Fruit fly (Drosophila melanogaster) whole organism, wandering third instar larva: ENCODE results near the gene CG1572.

ENCODE experiments used
- CG32264 ChIP-seq: fragments of 200-800 bp; sonication (Bioruptor generic); optimal IDR thresholded peaks from 2 replicates; lab custom pipeline; 2016; ENCODE audit warnings: missing biosample characterization, missing genetic modification characterization
- CG9705 ChIP-seq: fragments of 200-800 bp; sonication (Bioruptor generic); optimal IDR thresholded peaks from 2 replicates; lab custom pipeline; 2018; ENCODE audit warnings: missing biosample characterization, mild to moderate bottlenecking, missing genetic modification characterization
- Dfd ChIP-seq: fragments of >200 bp; optimal IDR thresholded peaks from 2 replicates; lab custom pipeline; 2017; ENCODE audit warnings: missing biosample characterization, missing genetic modification characterization
- Dif ChIP-seq: fragments of 200-275, 200-300 bp; sonication (Bioruptor generic); optimal IDR thresholded peaks from 2 replicates; lab custom pipeline; 2018; ENCODE audit warnings: missing biosample characterization, missing genetic modification characterization; ENCODE audit not compliant: partially characterized antibody
- GATAd ChIP-seq: sonication (Bioruptor generic); optimal IDR thresholded peaks from 2 replicates; lab custom pipeline; 2016; ENCODE audit warnings: missing biosample characterization, missing genetic modification characterization
- HLH106 ChIP-seq: fragments of 200-800 bp; optimal IDR thresholded peaks from 3 replicates; lab custom pipeline; 2019; ENCODE audit warnings: missing biosample characterization, mild to moderate bottlenecking, missing genetic modification characterization, moderate library complexity
- Hnf4 ChIP-seq: fragments of 200-800 bp; sonication (Bioruptor generic); optimal IDR thresholded peaks from 2 replicates; lab custom pipeline; 2016; ENCODE audit warnings: missing biosample characterization, mild to moderate bottlenecking, missing genetic modification characterization
- Hr78 ChIP-seq: fragments of >200 bp; optimal IDR thresholded peaks from 2 replicates; lab custom pipeline; 2017; ENCODE audit warnings: missing biosample characterization, missing genetic modification characterization
- Jra ChIP-seq: sonication (Bioruptor generic); optimal IDR thresholded peaks from 2 replicates; lab custom pipeline; 2016; ENCODE audit warnings: missing biosample characterization, missing genetic modification characterization
- Myc ChIP-seq: fragments of >200 bp; optimal IDR thresholded peaks from 2 replicates; lab custom pipeline; 2017
- N ChIP-seq: fragments of >200 bp; optimal IDR thresholded peaks from 2 replicates; lab custom pipeline; 2018; ENCODE audit warnings: missing biosample characterization, missing external identifiers, missing genetic modification characterization
- OdsH ChIP-seq: fragments of 200-800 bp; sonication (Bioruptor generic); optimal IDR thresholded peaks from 2 replicates; lab custom pipeline; 2016; ENCODE audit warnings: missing biosample characterization, mild to moderate bottlenecking, missing genetic modification characterization
- Rel ChIP-seq, 2 experiments: fragments of 200-800 bp; sonication (Bioruptor generic) in 1 of 2; optimal IDR thresholded peaks; 2 replicates in 1 of 2; 3 replicates in 1 of 2; lab custom pipeline; 2016 to 2019; ENCODE audit warnings: mild to moderate bottlenecking in 2 of 2, missing biosample characterization in 2 of 2, missing genetic modification characterization in 2 of 2, moderate library complexity in 1 of 2
- Sp1 ChIP-seq: fragments of 200-800 bp; sonication (Bioruptor generic); optimal IDR thresholded peaks from 3 replicates; lab custom pipeline; 2019; ENCODE audit warnings: missing biosample characterization, mild to moderate bottlenecking, missing genetic modification characterization, moderate library complexity
- br ChIP-seq: fragments of 200-800 bp; sonication (Bioruptor generic); optimal IDR thresholded peaks from 2 replicates; lab custom pipeline; 2016; ENCODE audit warnings: missing biosample characterization, missing genetic modification characterization
- brk ChIP-seq: fragments of 200-800 bp; sonication (Bioruptor generic); optimal IDR thresholded peaks from 2 replicates; lab custom pipeline; 2016; ENCODE audit warnings: missing biosample characterization, mild to moderate bottlenecking, missing genetic modification characterization
- dl ChIP-seq, 2 experiments: fragments of 175-275, 200-275 bp in 1 of 2; fragments of 200-275 bp in 1 of 2; sonication (Bioruptor generic); optimal IDR thresholded peaks; lab custom pipeline; 2018; ENCODE audit warnings: mild to moderate bottlenecking in 2 of 2, missing biosample characterization in 2 of 2, missing genetic modification characterization in 2 of 2, moderate library complexity in 2 of 2; ENCODE audit not compliant: partially characterized antibody in 2 of 2, insufficient read depth in 1 of 2
- dmrt93B ChIP-seq: fragments of 200-800 bp; sonication (Bioruptor generic); optimal IDR thresholded peaks from 2 replicates; lab custom pipeline; 2018; ENCODE audit warnings: missing biosample characterization, mild to moderate bottlenecking, missing genetic modification characterization
- dsf ChIP-seq: sonication (Bioruptor generic); optimal IDR thresholded peaks from 2 replicates; lab custom pipeline; 2016; ENCODE audit warnings: missing biosample characterization, missing genetic modification characterization, borderline replicate concordance
- ey ChIP-seq: fragments of 200-800 bp; sonication (Bioruptor generic); optimal IDR thresholded peaks from 2 replicates; lab custom pipeline; 2016; ENCODE audit warnings: missing biosample characterization, missing genetic modification characterization
- foxo ChIP-seq, 2 experiments: fragments of 200-800 bp; sonication (Bioruptor generic); optimal IDR thresholded peaks; 2 replicates in 1 of 2; 3 replicates in 1 of 2; lab custom pipeline; 2016 to 2017; ENCODE audit warnings: missing biosample characterization in 2 of 2, missing genetic modification characterization in 2 of 2
- fru ChIP-seq: fragments of 200-800 bp; sonication (Bioruptor generic); optimal IDR thresholded peaks from 3 replicates; lab custom pipeline; 2016; ENCODE audit warnings: missing biosample characterization, mild to moderate bottlenecking, missing genetic modification characterization
- h ChIP-seq: fragments of 200-800 bp; sonication (Bioruptor generic); optimal IDR thresholded peaks from 3 replicates; lab custom pipeline; 2016; ENCODE audit warnings: missing biosample characterization, mild to moderate bottlenecking, missing genetic modification characterization
- jim ChIP-seq: fragments of 175-275, 200-325 bp; sonication (Bioruptor generic); optimal IDR thresholded peaks from 2 replicates; lab custom pipeline; 2016; ENCODE audit warnings: missing biosample characterization, mild to moderate bottlenecking, missing genetic modification characterization
- lola ChIP-seq: fragments of >200 bp; optimal IDR thresholded peaks from 2 replicates; lab custom pipeline; 2017; ENCODE audit warnings: missing biosample characterization, missing genetic modification characterization
- psq ChIP-seq: fragments of 200-800 bp; sonication (Bioruptor generic); optimal IDR thresholded peaks from 3 replicates; lab custom pipeline; 2017; ENCODE audit warnings: missing biosample characterization, mild to moderate bottlenecking, missing genetic modification characterization, moderate library complexity
- rgr ChIP-seq: fragments of 200-800 bp; sonication (Bioruptor generic); optimal IDR thresholded peaks from 3 replicates; lab custom pipeline; 2016; ENCODE audit warnings: missing biosample characterization, mild to moderate bottlenecking, missing genetic modification characterization
- sage ChIP-seq: fragments of 200-800 bp; sonication (Bioruptor generic); optimal IDR thresholded peaks from 2 replicates; lab custom pipeline; 2016; ENCODE audit warnings: missing biosample characterization, mild to moderate bottlenecking, missing genetic modification characterization
- sv ChIP-seq: fragments of 200-800 bp; sonication (Bioruptor generic); optimal IDR thresholded peaks from 3 replicates; lab custom pipeline; 2016; ENCODE audit warnings: missing biosample characterization, missing genetic modification characterization
- tai ChIP-seq: sonication (Bioruptor generic); optimal IDR thresholded peaks from 2 replicates; lab custom pipeline; 2016; ENCODE audit warnings: missing biosample characterization, missing genetic modification characterization
- woc ChIP-seq: sonication (Bioruptor generic); optimal IDR thresholded peaks from 2 replicates; lab custom pipeline; 2016; ENCODE audit warnings: missing biosample characterization, mild to moderate bottlenecking, missing genetic modification characterization

The CG1572 gene

DNA sequence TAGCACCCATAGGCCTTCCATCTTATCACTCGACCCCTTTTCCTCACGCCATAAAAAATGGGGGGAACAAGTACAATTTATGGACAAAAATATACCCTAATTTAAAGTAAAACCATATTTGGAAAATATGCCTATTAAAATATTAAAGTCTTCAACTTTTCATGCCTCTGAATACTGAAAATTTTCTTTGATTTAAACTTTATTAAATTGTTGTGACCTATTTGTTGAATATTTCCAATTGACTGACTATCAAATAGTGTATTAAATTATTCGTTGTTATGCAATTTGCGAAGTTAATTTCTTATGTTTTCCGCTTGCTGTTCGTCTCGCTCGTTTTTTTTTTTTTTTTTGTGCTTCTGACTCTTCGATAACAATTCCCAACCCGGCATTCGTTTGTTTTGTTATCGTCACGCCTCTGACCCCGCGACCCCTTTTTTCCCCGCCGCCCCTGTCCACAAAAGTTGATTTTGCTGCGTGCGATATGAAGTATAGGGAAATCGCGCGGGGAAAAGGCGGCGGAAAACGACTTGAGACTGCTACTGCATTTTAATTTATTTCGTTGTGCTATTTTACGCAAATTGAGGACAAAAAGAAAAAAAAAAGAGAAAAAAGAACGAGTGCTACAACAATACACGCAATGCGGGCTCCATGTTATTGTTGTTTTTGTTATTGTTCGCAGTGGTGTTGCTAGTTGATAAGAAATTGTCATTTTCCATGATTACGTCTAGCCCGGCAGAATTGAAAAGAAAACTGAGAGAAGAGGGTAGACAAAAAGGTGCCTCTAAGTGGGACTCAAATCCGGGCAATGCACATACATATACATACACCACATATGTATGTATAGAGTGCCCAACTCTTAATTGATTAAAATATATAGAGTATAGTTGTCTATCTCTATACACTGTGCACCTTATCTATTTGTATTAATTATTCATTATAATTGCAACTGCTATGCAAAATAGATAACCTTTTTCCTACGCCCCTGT is 36.6 kb downstream of the CG1572 start:
- TF ChIP-seq woc (GFP tag; lab: Kevin White, UChicago) (peak; percentile 6), lola (GFP tag; lab: Kevin White, UChicago) (no peak), tai (GFP tag; lab: Kevin White, UChicago) (no peak), CG32264 (no peak), jim (GFP tag; lab: Kevin White, UChicago) (no peak), psq (GFP tag; lab: Kevin White, UChicago) (peak; percentile 26), sv (GFP tag; lab: Kevin White, UChicago) (no peak), dsf (GFP tag; lab: Kevin White, UChicago) (no peak), Hnf4 (GFP tag; lab: Kevin White, UChicago) (no peak), OdsH (GFP tag; lab: Kevin White, UChicago) (peak; percentile 3), rgr (GFP tag; lab: Kevin White, UChicago) (peak; percentile 13), N (GFP tag; lab: Kevin White, UChicago) (no peak), h (GFP tag; lab: Kevin White, UChicago) (peak; percentile 30), Myc (lab: Kevin White, UChicago) (no peak), sage (GFP tag; lab: Kevin White, UChicago) (no peak), foxo (GFP tag; optimal IDR thresholded peaks at IDR 0.05; lab: Kevin White, UChicago) (peak in 1 of 2 experiments; percentile 28), Sp1 (GFP tag; lab: Kevin White, UChicago) (peak; percentile 29), Hr78 (GFP tag; lab: Kevin White, UChicago) (no peak), Jra (GFP tag; lab: Kevin White, UChicago) (no peak), GATAd (GFP tag; lab: Kevin White, UChicago) (no peak), HLH106 (tag; lab: Kevin White, UChicago) (peak; percentile 40), Dfd (GFP tag; lab: Kevin White, UChicago) (no peak), dl (GFP tag; optimal IDR thresholded peaks at IDR 0.05; lab: Kevin White, UChicago; ENCODE audit: insufficient read depth in 1 of 2, partially characterized antibody in 2 of 2) (no peak), Rel (GFP tag; optimal IDR thresholded peaks at IDR 0.05; lab: Kevin White, UChicago) (no peak), Rel (tag; optimal IDR thresholded peaks at IDR 0.05; lab: Kevin White, UChicago) (peak; percentile 13), ey (GFP tag; lab: Kevin White, UChicago) (no peak), br (peak; percentile 0), fru (GFP tag; lab: Kevin White, UChicago) (peak; percentile 46)

DNA sequence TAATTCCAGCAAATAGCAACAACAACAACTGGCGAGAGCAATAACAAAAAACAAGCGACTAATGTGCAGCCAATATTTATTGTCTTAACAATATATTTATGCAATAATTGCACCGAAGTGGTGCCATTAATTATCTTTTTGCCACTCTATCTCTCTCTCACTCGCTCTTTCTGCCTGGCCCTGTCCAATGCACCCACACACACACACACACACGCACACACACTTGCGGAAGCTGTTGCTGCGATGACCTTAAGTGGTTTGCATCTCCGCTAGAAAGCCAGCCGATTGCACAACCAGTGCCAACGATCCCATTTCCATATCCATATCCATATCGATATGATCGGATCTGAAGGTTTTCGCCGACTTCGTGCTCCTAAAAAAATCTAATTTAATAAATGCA is 38.2 kb downstream of the CG1572 start:
- TF ChIP-seq Dfd (GFP tag; lab: Kevin White, UChicago) (peak; percentile 58), CG32264 (no peak)

- TF ChIP-seq Myc (lab: Kevin White, UChicago) (no peak), Hr78 (GFP tag; lab: Kevin White, UChicago) (no peak), jim (GFP tag; lab: Kevin White, UChicago) (no peak), OdsH (GFP tag; lab: Kevin White, UChicago) (no peak), Sp1 (GFP tag; lab: Kevin White, UChicago) (no peak), sv (GFP tag; lab: Kevin White, UChicago) (peak; percentile 45)
Measured at dm6 chrX:11518435-11518834, 40.0 kb downstream of the CG1572 start.

DNA sequence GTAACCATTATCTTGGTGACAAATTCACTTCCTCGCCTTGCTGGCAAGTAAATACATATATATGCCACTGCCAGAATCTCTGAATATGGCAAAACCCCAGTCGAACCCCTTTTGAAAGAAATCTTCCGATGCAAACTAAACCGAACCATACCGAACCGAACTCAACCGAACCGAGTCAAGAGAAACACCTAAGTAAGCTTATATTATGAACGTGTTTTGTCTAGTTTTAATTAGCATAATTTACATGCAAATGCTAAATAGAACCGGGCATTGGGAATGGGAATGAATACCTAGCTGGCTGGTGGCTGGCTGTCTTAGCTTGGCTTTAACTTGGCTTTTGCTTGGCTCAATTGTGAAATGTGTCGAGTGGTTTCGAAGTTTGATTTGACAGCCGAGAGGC is 41.2 kb downstream of the CG1572 start:
- TF ChIP-seq Hnf4 (GFP tag; lab: Kevin White, UChicago) = no peak
- no peak for TF ChIP-seq dmrt93B (GFP tag; lab: Kevin White, UChicago)
- no peak for TF ChIP-seq brk (GFP tag; lab: Kevin White, UChicago)
- no peak for TF ChIP-seq GATAd (GFP tag; lab: Kevin White, UChicago)
- TF ChIP-seq tai (GFP tag; lab: Kevin White, UChicago) = no peak
- TF ChIP-seq fru (GFP tag; lab: Kevin White, UChicago) = no peak
- TF ChIP-seq HLH106 (tag; lab: Kevin White, UChicago) = no peak
- no peak for TF ChIP-seq Hr78 (GFP tag; lab: Kevin White, UChicago)
- TF ChIP-seq h (GFP tag; lab: Kevin White, UChicago) = no peak
- TF ChIP-seq Jra (GFP tag; lab: Kevin White, UChicago) = no peak
- TF ChIP-seq Dif = no peak
- no peak for TF ChIP-seq CG9705 (GFP tag; lab: Kevin White, UChicago)
